Fruit fly (Drosophila melanogaster) whole organism, prepupa: ENCODE measurements around the gene Fum2.

Source experiments
- Blimp-1 ChIP-seq: fragments of 200-800 bp; sonication (Bioruptor generic); optimal IDR thresholded peaks from 3 replicates; lab custom pipeline; 2017; ENCODE audit warnings: missing biosample characterization, missing genetic modification characterization, mild to moderate bottlenecking, moderate library complexity, missing genetic modification reagents
- CG10669 ChIP-seq: fragments of 200-800 bp; sonication (Bioruptor generic); optimal IDR thresholded peaks from 3 replicates; lab custom pipeline; 2018; ENCODE audit warnings: missing biosample characterization, mild to moderate bottlenecking, missing genetic modification characterization, moderate library complexity
- CG11294 ChIP-seq: fragments of 200-800 bp; sonication (Bioruptor generic); IDR thresholded peaks from 2 replicates; pipeline ENCODE4 v1.3.6; 2022; ENCODE audit warnings: missing biosample characterization, missing genetic modification characterization
- CG11762 ChIP-seq: fragments of 200-800 bp; sonication (Bioruptor generic); optimal IDR thresholded peaks from 3 replicates; lab custom pipeline; 2016; ENCODE audit warnings: missing biosample characterization, missing genetic modification characterization; ENCODE audit not compliant: insufficient read depth
- CG11902 ChIP-seq: fragments of 200-800 bp; sonication (Bioruptor generic); optimal IDR thresholded peaks from 3 replicates; lab custom pipeline; 2016; ENCODE audit warnings: missing biosample characterization, missing genetic modification characterization
- CG15336 ChIP-seq: fragments of 200-800 bp; sonication (Bioruptor generic); IDR thresholded peaks from 2 replicates; pipeline ENCODE4 v1.3.6; 2022; ENCODE audit warnings: missing biosample characterization, missing genetic modification characterization
- CG1621 ChIP-seq: fragments of 200-800 bp; sonication (Bioruptor generic); optimal IDR thresholded peaks from 3 replicates; lab custom pipeline; 2018; ENCODE audit warnings: missing biosample characterization, mild to moderate bottlenecking, missing genetic modification characterization
- CG31627 ChIP-seq: fragments of 200-800 bp; sonication (Bioruptor generic); optimal IDR thresholded peaks from 3 replicates; lab custom pipeline; 2016; ENCODE audit warnings: missing biosample characterization, missing genetic modification characterization
- CG32006 ChIP-seq: fragments of 200-800 bp; sonication (Bioruptor generic); optimal IDR thresholded peaks from 3 replicates; lab custom pipeline; 2017; ENCODE audit warnings: missing biosample characterization, mild to moderate bottlenecking, missing genetic modification characterization
- CG34406 ChIP-seq: fragments of 200-800 bp; sonication (Bioruptor generic); optimal IDR thresholded peaks from 3 replicates; lab custom pipeline; 2016; ENCODE audit warnings: missing biosample characterization, missing genetic modification characterization
- CG3919 ChIP-seq: fragments of 200-800 bp; sonication (Bioruptor generic); optimal IDR thresholded peaks from 3 replicates; lab custom pipeline; 2016; ENCODE audit warnings: missing biosample characterization, missing genetic modification characterization
- CG4318 ChIP-seq: fragments of 200-800 bp; sonication (Bioruptor generic); optimal IDR thresholded peaks from 3 replicates; lab custom pipeline; 2017; ENCODE audit warnings: missing biosample characterization, mild to moderate bottlenecking, missing genetic modification characterization
- CG6163 ChIP-seq: fragments of 200-800 bp; sonication (Bioruptor generic); IDR thresholded peaks from 3 replicates; pipeline ENCODE4 v1.3.6; 2022; ENCODE audit warnings: missing biosample characterization, missing genetic modification characterization
- CG6276 ChIP-seq: fragments of 200-800 bp; sonication (Bioruptor generic); optimal IDR thresholded peaks from 2 replicates; lab custom pipeline; 2017; ENCODE audit warnings: missing biosample characterization, mild to moderate bottlenecking, missing genetic modification characterization
- CG6792 ChIP-seq: fragments of 200-800 bp; sonication (Bioruptor generic); optimal IDR thresholded peaks from 3 replicates; lab custom pipeline; 2016; ENCODE audit warnings: missing biosample characterization, missing genetic modification characterization
- CG6808 ChIP-seq: fragments of 200-800 bp; sonication (Bioruptor generic); optimal IDR thresholded peaks from 3 replicates; lab custom pipeline; 2017; ENCODE audit warnings: missing biosample characterization, missing genetic modification characterization, mild to moderate bottlenecking, moderate library complexity, missing genetic modification reagents
- CG6854 ChIP-seq: fragments of 200-800 bp; sonication (Bioruptor generic); optimal IDR thresholded peaks from 2 replicates; lab custom pipeline; 2017; ENCODE audit warnings: missing biosample characterization, mild to moderate bottlenecking, missing genetic modification characterization
- CG7368 ChIP-seq: fragments of 200-800 bp; sonication (Bioruptor generic); optimal IDR thresholded peaks from 3 replicates; lab custom pipeline; 2016; ENCODE audit warnings: missing biosample characterization, missing genetic modification characterization
- CG8119 ChIP-seq: fragments of 200-800 bp; sonication (Bioruptor generic); IDR thresholded peaks from 3 replicates; pipeline ENCODE4 v1.3.6; 2022; ENCODE audit warnings: missing biosample characterization, missing genetic modification characterization
- CG8319 ChIP-seq: fragments of 200-800 bp; sonication (Bioruptor generic); optimal IDR thresholded peaks from 3 replicates; lab custom pipeline; 2016; ENCODE audit warnings: missing biosample characterization, missing genetic modification characterization
- CG8632 ChIP-seq: fragments of 200-800 bp; sonication (Bioruptor generic); optimal IDR thresholded peaks from 3 replicates; lab custom pipeline; 2016; ENCODE audit warnings: missing biosample characterization, missing genetic modification characterization
- CG9139 ChIP-seq: fragments of 200-800 bp; sonication (Bioruptor generic); optimal IDR thresholded peaks from 3 replicates; lab custom pipeline; 2017; ENCODE audit warnings: missing biosample characterization, mild to moderate bottlenecking, missing genetic modification characterization
- Eip75B ChIP-seq: fragments of 200-800 bp; sonication (Bioruptor generic); optimal IDR thresholded peaks from 3 replicates; lab custom pipeline; 2016; ENCODE audit warnings: missing biosample characterization, missing genetic modification characterization
- Eip78C ChIP-seq: fragments of 200-800 bp; sonication (Bioruptor generic); peaks from one replicate; lab custom pipeline; 2016; ENCODE audit warnings: missing biosample characterization, missing genetic modification characterization
- Eip93F ChIP-seq: fragments of 200-800 bp; sonication (Bioruptor generic); optimal IDR thresholded peaks from 2 replicates; lab custom pipeline; 2016; ENCODE audit warnings: missing biosample characterization, mild to moderate bottlenecking, missing genetic modification characterization
- Ets21C ChIP-seq: fragments of 200-800 bp; sonication (Bioruptor generic); optimal IDR thresholded peaks from 3 replicates; lab custom pipeline; 2016; ENCODE audit warnings: missing biosample characterization, missing genetic modification characterization
- Ets96B ChIP-seq: fragments of 200-800 bp; optimal IDR thresholded peaks from 2 replicates; lab custom pipeline; 2019; ENCODE audit warnings: missing biosample characterization, mild to moderate bottlenecking, missing genetic modification characterization, moderate library complexity
- Hr38 ChIP-seq: sonication (Bioruptor generic); optimal IDR thresholded peaks from 2 replicates; lab custom pipeline; 2016; ENCODE audit warnings: missing biosample characterization, missing genetic modification characterization
- Hr4 ChIP-seq: fragments of 200-800 bp; sonication (Bioruptor generic); optimal IDR thresholded peaks from 3 replicates; lab custom pipeline; 2016; ENCODE audit warnings: missing biosample characterization, missing genetic modification characterization
- Lpt ChIP-seq: fragments of 200-800 bp; sonication (Bioruptor generic); optimal IDR thresholded peaks from 3 replicates; lab custom pipeline; 2016; ENCODE audit warnings: missing biosample characterization, missing genetic modification characterization
- Met ChIP-seq: fragments of 200-800 bp; sonication (Bioruptor generic); optimal IDR thresholded peaks from 3 replicates; lab custom pipeline; 2016; ENCODE audit warnings: missing biosample characterization, missing genetic modification characterization
- Smox ChIP-seq: fragments of 200-800 bp; sonication (Bioruptor generic); optimal IDR thresholded peaks from 3 replicates; lab custom pipeline; 2016; ENCODE audit warnings: missing biosample characterization, missing genetic modification characterization
- Sox102F ChIP-seq: fragments of 200-800 bp; sonication (Bioruptor generic); optimal IDR thresholded peaks from 2 replicates; lab custom pipeline; 2016; ENCODE audit warnings: missing biosample characterization, mild to moderate bottlenecking, missing genetic modification characterization
- achi ChIP-seq: fragments of 200-800 bp; sonication (Bioruptor generic); optimal IDR thresholded peaks from 3 replicates; lab custom pipeline; 2016; ENCODE audit warnings: missing biosample characterization, missing genetic modification characterization
- acj6 ChIP-seq: fragments of 200-800 bp; sonication (Bioruptor generic); optimal IDR thresholded peaks from 3 replicates; lab custom pipeline; 2016; ENCODE audit warnings: missing biosample characterization, missing genetic modification characterization
- cyc ChIP-seq: fragments of 200-800 bp; sonication (Bioruptor generic); optimal IDR thresholded peaks from 3 replicates; lab custom pipeline; 2016; ENCODE audit warnings: missing biosample characterization, missing genetic modification characterization
- dac ChIP-seq: fragments of 200-800 bp; sonication (Bioruptor generic); optimal IDR thresholded peaks from 2 replicates; lab custom pipeline; 2017; ENCODE audit warnings: missing biosample characterization, mild to moderate bottlenecking, missing genetic modification characterization
- eg ChIP-seq: fragments of 200-800 bp; sonication (Bioruptor generic); IDR thresholded peaks from 3 replicates; pipeline ENCODE4 v1.3.6; 2022; ENCODE audit warnings: missing biosample characterization, missing genetic modification characterization
- esn ChIP-seq: fragments of 200-800 bp; sonication (Bioruptor generic); optimal IDR thresholded peaks from 2 replicates; lab custom pipeline; 2016; ENCODE audit warnings: missing biosample characterization, mild to moderate bottlenecking, missing genetic modification characterization, moderate library complexity
- fd59A ChIP-seq: fragments of 200-800 bp; sonication (Bioruptor generic); optimal IDR thresholded peaks from 2 replicates; lab custom pipeline; 2017; ENCODE audit warnings: missing biosample characterization, mild to moderate bottlenecking, missing genetic modification characterization, missing genetic modification reagents
- fd85E ChIP-seq: fragments of 200-800 bp; sonication (Bioruptor generic); optimal IDR thresholded peaks from 3 replicates; lab custom pipeline; 2016; ENCODE audit warnings: missing biosample characterization, missing genetic modification characterization
- fkh ChIP-seq: fragments of 200-800 bp; sonication (Bioruptor generic); optimal IDR thresholded peaks from 3 replicates; lab custom pipeline; 2017; ENCODE audit warnings: missing biosample characterization, mild to moderate bottlenecking, missing genetic modification characterization, moderate library complexity
- net ChIP-seq: fragments of 200-800 bp; sonication (Bioruptor generic); optimal IDR thresholded peaks from 3 replicates; lab custom pipeline; 2016; ENCODE audit warnings: missing biosample characterization, missing genetic modification characterization
- pdm3 ChIP-seq: fragments of 200-800 bp; sonication (Bioruptor generic); optimal IDR thresholded peaks from 3 replicates; lab custom pipeline; 2016; ENCODE audit warnings: missing biosample characterization, missing genetic modification characterization
- salr ChIP-seq, 2 experiments: fragments of 200-800 bp; sonication (Bioruptor generic); optimal IDR thresholded peaks; 3 replicates each; lab custom pipeline; 2016 to 2018; ENCODE audit warnings: missing biosample characterization in 2 of 2, missing genetic modification characterization in 2 of 2, mild to moderate bottlenecking in 1 of 2
- spab ChIP-seq: fragments of 200-800 bp; sonication (Bioruptor generic); optimal IDR thresholded peaks from 2 replicates; lab custom pipeline; 2017; ENCODE audit warnings: missing biosample characterization, mild to moderate bottlenecking, missing genetic modification characterization, missing genetic modification reagents
- ss ChIP-seq, 2 experiments: fragments of 200-800 bp; sonication (Bioruptor generic); optimal IDR thresholded peaks; 2 replicates in 1 of 2; 3 replicates in 1 of 2; lab custom pipeline; 2017 to 2018; ENCODE audit warnings: mild to moderate bottlenecking in 2 of 2, missing biosample characterization in 2 of 2, missing genetic modification characterization in 2 of 2, moderate library complexity in 1 of 2
- svp ChIP-seq: fragments of 200-800 bp; sonication (Bioruptor generic); peaks from one replicate; lab custom pipeline; 2016; ENCODE audit warnings: missing biosample characterization, missing genetic modification characterization
- topi ChIP-seq: fragments of 200-800 bp; sonication (Bioruptor generic); optimal IDR thresholded peaks from 3 replicates; lab custom pipeline; 2016; ENCODE audit warnings: missing biosample characterization, missing genetic modification characterization
- vri ChIP-seq: fragments of 200-800 bp; sonication (Bioruptor generic); optimal IDR thresholded peaks from 3 replicates; lab custom pipeline; 2016; ENCODE audit warnings: missing biosample characterization, mild to moderate bottlenecking, missing genetic modification characterization

Fum2 gene

DNA sequence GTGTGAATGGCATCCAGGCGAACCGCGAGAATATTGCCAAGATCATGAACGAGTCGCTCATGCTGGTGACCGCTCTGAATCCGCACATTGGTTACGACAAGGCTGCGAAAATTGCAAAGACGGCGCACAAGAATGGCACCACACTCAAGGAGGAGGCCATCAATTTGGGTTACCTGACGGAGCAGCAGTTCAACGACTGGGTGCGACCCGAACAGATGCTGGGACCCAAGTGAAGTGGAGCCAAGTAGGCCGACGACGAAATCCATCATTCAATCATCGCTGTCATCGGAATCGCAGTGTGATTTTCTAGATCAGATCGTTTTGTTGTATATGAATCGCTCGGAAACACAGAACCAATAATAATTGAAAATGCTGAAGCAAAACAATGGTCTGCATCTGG, at the start of gene Fum2:
Gene Fum2 (plus strand): TSS at position 301 of the 400 bp plus-strand sequence.
- no peak for TF ChIP-seq cyc (GFP tag; lab: Kevin White, UChicago)

DNA sequence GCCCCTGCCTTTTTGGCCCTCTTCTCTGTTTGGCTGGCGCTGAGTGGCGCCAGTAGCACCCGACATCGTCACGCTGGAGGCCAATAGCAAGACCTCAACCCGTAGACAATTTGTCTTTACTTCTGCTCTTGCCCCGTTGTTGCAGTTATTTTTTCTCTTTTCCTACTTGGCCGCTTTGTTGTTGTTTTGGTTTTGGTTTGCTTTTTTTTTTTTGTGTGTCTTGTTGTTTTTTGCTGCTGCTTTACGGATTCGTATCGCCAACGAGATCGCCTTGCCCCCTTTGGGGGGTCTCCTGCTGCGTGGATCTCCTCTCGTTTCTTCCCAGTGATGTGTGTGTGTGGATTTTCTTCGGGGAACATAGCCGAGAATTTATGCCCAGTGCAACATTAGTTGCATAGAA, 49.7 kb upstream of the Fum2 start:
- no peak for TF ChIP-seq vri (GFP tag; lab: Kevin White, UChicago)
- no peak for TF ChIP-seq Sox102F (GFP tag; lab: Kevin White, UChicago)
- TF ChIP-seq CG6792, result no peak
- peak; percentile 8 for TF ChIP-seq pdm3 (GFP tag; lab: Kevin White, UChicago)
- TF ChIP-seq Ets21C (GFP tag; lab: Kevin White, UChicago), result no peak
- peak; percentile 70 for TF ChIP-seq CG6276 (GFP tag; lab: Kevin White, UChicago)
- TF ChIP-seq fd85E (GFP tag; lab: Kevin White, UChicago), result no peak
- TF ChIP-seq net (GFP tag; lab: Kevin White, UChicago), result peak; percentile 45
- peak; percentile 29 for TF ChIP-seq achi (GFP tag; lab: Kevin White, UChicago)
- no peak for TF ChIP-seq CG4318 (GFP tag; lab: Kevin White, UChicago)
- peak; percentile 54 for TF ChIP-seq CG6808
- TF ChIP-seq CG8119 (GFP tag; lab: Robert Waterston, UW), result peak; percentile 91
- no peak for TF ChIP-seq Eip93F (GFP tag; lab: Kevin White, UChicago)
- peak; percentile 85 for TF ChIP-seq eg (GFP tag; lab: Robert Waterston, UW)
- TF ChIP-seq CG8319, result no peak
- no peak for TF ChIP-seq cyc (GFP tag; lab: Kevin White, UChicago)
- peak; percentile 73 for TF ChIP-seq Lpt (GFP tag; lab: Kevin White, UChicago)
- no peak for TF ChIP-seq Ets96B (tag; lab: Kevin White, UChicago)
- TF ChIP-seq topi, result no peak
- TF ChIP-seq acj6 (GFP tag; lab: Kevin White, UChicago), result peak; percentile 0
- peak; percentile 5 for TF ChIP-seq spab (GFP tag; lab: Kevin White, UChicago)
- peak; percentile 2 for TF ChIP-seq dac (GFP tag; lab: Kevin White, UChicago)
- TF ChIP-seq CG8632 (GFP tag; lab: Kevin White, UChicago), result no peak
- TF ChIP-seq Smox (GFP tag; lab: Kevin White, UChicago), result no peak
- TF ChIP-seq CG1621 (tag; lab: Kevin White, UChicago), result peak; percentile 27
- TF ChIP-seq CG9139 (GFP tag; lab: Kevin White, UChicago), result peak; percentile 57
- TF ChIP-seq esn (GFP tag; lab: Kevin White, UChicago), result no peak
- no peak for TF ChIP-seq CG11762
- no peak for TF ChIP-seq CG11902 (GFP tag; lab: Kevin White, UChicago)
- TF ChIP-seq salr (GFP tag; optimal IDR thresholded peaks at IDR 0.05; lab: Kevin White, UChicago), result peak in 1 of 2 experiments; percentile 64
- peak; percentile 1 for TF ChIP-seq CG3919 (GFP tag; lab: Kevin White, UChicago)
- peak; percentile 84 for TF ChIP-seq CG6163 (GFP tag; lab: Robert Waterston, UW)
- no peak for TF ChIP-seq Hr38 (GFP tag; lab: Kevin White, UChicago)
- TF ChIP-seq Eip75B (GFP tag; lab: Kevin White, UChicago), result peak; percentile 22
- peak; percentile 75 for TF ChIP-seq CG15336 (GFP tag; lab: Robert Waterston, UW)
- TF ChIP-seq CG7368 (GFP tag; lab: Kevin White, UChicago), result no peak
- TF ChIP-seq CG34406 (GFP tag; lab: Kevin White, UChicago), result no peak
- no peak for TF ChIP-seq svp
- no peak for TF ChIP-seq Hr4 (GFP tag; lab: Kevin White, UChicago)
- no peak for TF ChIP-seq CG11294 (GFP tag; lab: Robert Waterston, UW)
- TF ChIP-seq CG31627 (GFP tag; lab: Kevin White, UChicago), result no peak
- peak; percentile 47 for TF ChIP-seq Eip78C
- TF ChIP-seq CG10669, result peak; percentile 10
- no peak for TF ChIP-seq fd59A
- TF ChIP-seq CG32006 (GFP tag; lab: Kevin White, UChicago), result peak; percentile 46
- no peak for TF ChIP-seq CG6854 (GFP tag; lab: Kevin White, UChicago)
- TF ChIP-seq Blimp-1 (GFP tag; lab: Kevin White, UChicago), result no peak
- no peak for TF ChIP-seq fkh (GFP tag; lab: Kevin White, UChicago)
- TF ChIP-seq Met (GFP tag; lab: Kevin White, UChicago), result no peak
- TF ChIP-seq ss (GFP tag; optimal IDR thresholded peaks at IDR 0.05; lab: Kevin White, UChicago), result peak; percentile 68 to 71
